Worm (Caenorhabditis elegans): ENCODE measurements around the gene clec-245.

clec-245 gene

DNA sequence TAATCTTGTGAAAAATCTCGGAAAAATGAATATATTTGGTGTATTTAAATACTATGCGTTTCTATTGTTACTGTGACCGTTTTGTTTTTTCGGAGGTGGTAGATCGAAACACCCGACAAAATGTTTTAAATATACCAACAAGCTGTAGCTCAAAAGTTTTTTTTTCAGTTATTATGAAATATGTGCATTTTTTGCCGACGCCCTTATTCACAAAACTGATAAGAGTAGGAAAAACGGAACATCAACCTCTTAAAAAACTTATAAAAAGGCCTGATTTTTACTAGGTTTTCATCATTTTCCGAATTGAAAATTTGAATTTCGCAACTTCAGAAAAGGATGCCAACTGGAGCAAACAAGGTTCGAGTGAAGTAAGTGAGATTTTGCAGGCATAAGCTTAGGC is 44.8 kb downstream of the clec-245 start, which contains the start of gene Y37H2A.14:
Gene Y37H2A.14 (plus strand): TSS at position 301 of the 400 bp plus-strand sequence.
- TF ChIP-seq snpc-4 (tag; optimal IDR thresholded peaks at IDR 0.05) (no peak), nhr-28 (tag; optimal IDR thresholded peaks at IDR 0.05) (no peak), egl-5 (tag; optimal IDR thresholded peaks at IDR 0.05) (no peak), nhr-12 (tag; optimal IDR thresholded peaks at IDR 0.05) (no peak), ceh-82 (tag; optimal IDR thresholded peaks at IDR 0.05) (no peak), fkh-10 (GFP tag; optimal IDR thresholded peaks at IDR 0.05) (no peak), ztf-11 (tag; optimal IDR thresholded peaks at IDR 0.05) (no peak), ztf-4 (tag; optimal IDR thresholded peaks at IDR 0.05) (no peak), unc-39 (tag; optimal IDR thresholded peaks at IDR 0.05) (no peak), nhr-25 (tag; optimal IDR thresholded peaks at IDR 0.05) (no peak)

- no peak for TF ChIP-seq unc-39 (tag; optimal IDR thresholded peaks at IDR 0.05)
Observed at ce11 chrV:18142549-18142948, 45.7 kb downstream of the clec-245 start, which contains the start of gene Y37H2A.13. TSS of gene Y37H2A.13 (plus strand) at chrV:18142849.

DNA sequence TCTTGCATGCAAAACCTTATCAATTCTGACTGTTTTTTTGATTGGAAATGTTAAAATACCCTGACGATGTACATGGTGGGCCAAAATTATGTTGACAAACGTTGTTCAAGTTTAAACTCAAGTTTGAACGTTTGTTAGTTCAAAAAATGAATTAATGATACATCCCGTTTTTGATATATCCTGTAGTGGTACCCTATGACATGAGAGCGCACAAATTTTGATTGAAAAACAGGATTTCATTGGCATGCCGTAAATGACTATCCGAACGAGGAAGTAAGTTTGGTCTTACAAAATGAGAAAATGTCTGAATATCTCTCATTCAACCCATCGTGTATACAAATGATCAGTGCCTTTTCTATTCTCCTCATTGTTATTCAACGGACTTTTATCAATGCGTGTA is 47.1 kb downstream of the clec-245 start, which contains the start of gene Y37H2A.11:
Gene Y37H2A.11 (plus strand): TSS at position 301 of the 400 bp plus-strand sequence.
- TF ChIP-seq lin-39 (tag; optimal IDR thresholded peaks at IDR 0.05) (no peak), jun-1 (tag; optimal IDR thresholded peaks at IDR 0.05) (no peak), R02D3.7 (tag; optimal IDR thresholded peaks at IDR 0.05) (no peak), hmg-11 (tag; optimal IDR thresholded peaks at IDR 0.05) (no peak), unc-39 (tag; optimal IDR thresholded peaks at IDR 0.05) (no peak), skn-1 (tag; optimal IDR thresholded peaks at IDR 0.05) (no peak), daf-12 (tag; optimal IDR thresholded peaks at IDR 0.05) (no peak), mdl-1 (tag; optimal IDR thresholded peaks at IDR 0.05) (no peak), nhr-77 (tag; optimal IDR thresholded peaks at IDR 0.05) (no peak), nhr-76 (tag; optimal IDR thresholded peaks at IDR 0.05) (no peak), ama-1 (optimal IDR thresholded peaks at IDR 0.05) (no peak)

DNA sequence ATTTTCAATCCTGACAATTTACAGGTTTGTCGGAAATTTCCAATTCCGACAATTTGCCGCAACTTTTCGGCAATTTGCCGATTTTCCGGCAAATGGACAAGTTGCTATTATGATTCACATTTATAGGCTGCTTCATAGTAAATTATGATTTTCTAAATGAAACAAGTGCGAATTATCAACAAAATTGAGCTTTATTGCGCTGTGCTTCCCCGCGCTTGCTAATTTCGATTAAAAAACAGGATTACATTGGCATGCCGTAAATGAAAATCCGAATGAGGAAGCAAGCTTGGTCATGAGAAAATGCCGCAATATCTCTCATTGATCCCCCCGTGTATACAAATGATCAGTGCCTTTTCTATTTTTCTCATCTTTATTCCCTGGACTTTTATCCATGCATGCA is 49.5 kb downstream of the clec-245 start, which contains the start of gene Y37H2A.10:
Gene Y37H2A.10 (plus strand): TSS at position 301 of the 400 bp plus-strand sequence.
- TF ChIP-seq nhr-67 (tag; optimal IDR thresholded peaks at IDR 0.05): no peak
- no peak for TF ChIP-seq zag-1 (tag; optimal IDR thresholded peaks at IDR 0.05)
- TF ChIP-seq nhr-28 (tag; optimal IDR thresholded peaks at IDR 0.05): no peak
- no peak for TF ChIP-seq nhr-237 (tag; optimal IDR thresholded peaks at IDR 0.05)
- no peak for TF ChIP-seq ama-1 (optimal IDR thresholded peaks at IDR 0.05)
- TF ChIP-seq egl-5 (tag; optimal IDR thresholded peaks at IDR 0.05): no peak
- no peak for TF ChIP-seq nhr-23 (tag; optimal IDR thresholded peaks at IDR 0.05)
- no peak for TF ChIP-seq hmg-11 (tag; optimal IDR thresholded peaks at IDR 0.05)
- TF ChIP-seq lin-15B (tag; optimal IDR thresholded peaks at IDR 0.05): no peak
- no peak for TF ChIP-seq ZK546.5 (tag; optimal IDR thresholded peaks at IDR 0.05)
- TF ChIP-seq nhr-43 (tag; optimal IDR thresholded peaks at IDR 0.05; ENCODE audit: poor library complexity, severe bottlenecking): no peak
- TF ChIP-seq elt-1 (tag; optimal IDR thresholded peaks at IDR 0.05): no peak
- TF ChIP-seq mml-1 (tag; optimal IDR thresholded peaks at IDR 0.05): no peak
- TF ChIP-seq ceh-82 (tag; optimal IDR thresholded peaks at IDR 0.05): no peak
- no peak for TF ChIP-seq ceh-16 (tag; optimal IDR thresholded peaks at IDR 0.05)

DNA sequence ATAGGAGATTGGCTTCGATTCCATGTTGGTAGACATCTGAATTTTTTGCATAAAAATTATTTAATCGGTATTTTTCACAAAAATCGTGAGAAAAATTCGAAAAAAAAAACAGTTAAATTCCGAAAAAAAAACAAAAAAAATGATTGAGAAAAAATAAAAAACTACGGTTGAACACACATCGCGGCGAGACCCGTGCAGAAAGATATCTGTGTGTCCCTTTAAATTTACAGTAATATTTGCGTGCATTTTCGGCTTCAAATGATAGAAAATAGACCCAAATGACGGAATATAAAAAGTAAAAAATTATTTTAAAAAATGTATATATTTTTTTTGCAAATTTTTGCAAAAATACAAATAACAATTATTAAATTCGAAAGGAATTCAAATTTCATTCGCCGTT is 50.5 kb downstream of the clec-245 start:
- TF ChIP-seq daf-12 (tag; optimal IDR thresholded peaks at IDR 0.05): no peak
- no peak for TF ChIP-seq unc-62 (GFP tag; optimal IDR thresholded peaks at IDR 0.05)
- TF ChIP-seq lsy-12 (tag; optimal IDR thresholded peaks at IDR 0.05): no peak
- no peak for TF ChIP-seq nhr-43 (tag; optimal IDR thresholded peaks at IDR 0.05; ENCODE audit: poor library complexity, severe bottlenecking)
- TF ChIP-seq nhr-28 (tag; optimal IDR thresholded peaks at IDR 0.05): no peak
- no peak for TF ChIP-seq aly-2 (tag; optimal IDR thresholded peaks at IDR 0.05)

All from whole organism, L3 larva.